Fruit fly (Drosophila melanogaster) whole organism, embryonic: ENCODE measurements around the gene CG32645.
A peak's percentile ranks its signal among the peaks of the same experiment; 100 is the strongest.

Source experiments
- Atf3 ChIP-seq: fragments of 200-800 bp; sonication (Bioruptor generic); optimal IDR thresholded peaks from 3 replicates; lab custom pipeline; 2016; ENCODE audit warnings: missing biosample characterization, missing genetic modification characterization
- Blimp-1 ChIP-seq: fragments of 200-800 bp; sonication (Bioruptor generic); optimal IDR thresholded peaks from 3 replicates; lab custom pipeline; 2018; ENCODE audit warnings: missing biosample characterization, missing genetic modification characterization, mild to moderate bottlenecking, moderate library complexity, missing genetic modification reagents
- C15 ChIP-seq: fragments of 200-800 bp; sonication (Bioruptor generic); IDR thresholded peaks from 3 replicates; pipeline ENCODE4 v1.3.6; 2022; ENCODE audit warnings: missing biosample characterization, missing genetic modification characterization
- CG10321 ChIP-seq: fragments of 200-800 bp; sonication (Bioruptor generic); IDR thresholded peaks from 2 replicates; pipeline ENCODE4 v1.3.6; 2022; ENCODE audit warnings: missing biosample characterization, missing genetic modification characterization
- CG11504 ChIP-seq: fragments of 200-800 bp; sonication (Bioruptor generic); optimal IDR thresholded peaks from 3 replicates; lab custom pipeline; 2019; ENCODE audit warnings: missing biosample characterization, mild to moderate bottlenecking, missing genetic modification characterization, moderate library complexity
- CG12769 ChIP-seq: fragments of 200-800 bp; sonication (Bioruptor generic); optimal IDR thresholded peaks from 2 replicates; lab custom pipeline; 2019; ENCODE audit warnings: missing biosample characterization, mild to moderate bottlenecking, missing genetic modification characterization, moderate library complexity
- CG15269 ChIP-seq: fragments of 200-800 bp; sonication (Bioruptor generic); optimal IDR thresholded peaks from 2 replicates; lab custom pipeline; 2018; ENCODE audit warnings: missing biosample characterization, mild to moderate bottlenecking, missing genetic modification characterization, moderate library complexity
- CG15479 ChIP-seq: fragments of 200-800 bp; sonication (Bioruptor generic); optimal IDR thresholded peaks from 3 replicates; lab custom pipeline; 2019; ENCODE audit warnings: missing biosample characterization, mild to moderate bottlenecking, missing genetic modification characterization, moderate library complexity
- CG17568 ChIP-seq: fragments of 200-800 bp; sonication (Bioruptor generic); optimal IDR thresholded peaks from 2 replicates; lab custom pipeline; 2018; ENCODE audit warnings: missing biosample characterization, mild to moderate bottlenecking, missing genetic modification characterization, moderate library complexity
- CG18262 ChIP-seq: fragments of 200-800 bp; optimal IDR thresholded peaks from 3 replicates; lab custom pipeline; 2019; ENCODE audit warnings: missing biosample characterization, mild to moderate bottlenecking, missing genetic modification characterization, moderate library complexity
- CG2116 ChIP-seq: fragments of 200-800 bp; sonication (Bioruptor generic); optimal IDR thresholded peaks from 3 replicates; lab custom pipeline; 2018; ENCODE audit warnings: missing biosample characterization, mild to moderate bottlenecking, missing genetic modification characterization
- CG30431 ChIP-seq: fragments of 200-800 bp; sonication (Bioruptor generic); optimal IDR thresholded peaks from 2 replicates; lab custom pipeline; 2017; ENCODE audit warnings: missing biosample characterization, missing genetic modification characterization
- CG7357 ChIP-seq: fragments of 200-800 bp; sonication (Bioruptor generic); IDR thresholded peaks from 3 replicates; pipeline ENCODE4 v1.3.6; 2022; ENCODE audit warnings: missing biosample characterization, missing genetic modification characterization
- Dbx ChIP-seq: fragments of 200-800 bp; sonication (Bioruptor generic); IDR thresholded peaks from 3 replicates; pipeline ENCODE4 v1.3.6; 2022; ENCODE audit warnings: missing biosample characterization, missing genetic modification characterization
- Eip74EF ChIP-seq, 2 experiments: fragments of 200-800 bp in 1 of 2; fragments of >200 bp in 1 of 2; sonication (Bioruptor generic) in 1 of 2; optimal IDR thresholded peaks; 2 replicates each; lab custom pipeline; 2017 to 2019; ENCODE audit warnings: missing biosample characterization in 2 of 2, missing genetic modification characterization in 2 of 2, mild to moderate bottlenecking in 1 of 2, moderate library complexity in 1 of 2
- HLH54F ChIP-seq: fragments of 200-800 bp; sonication (Bioruptor generic); optimal IDR thresholded peaks from 3 replicates; lab custom pipeline; 2016; ENCODE audit warnings: missing biosample characterization, missing genetic modification characterization
- Lpt ChIP-seq: fragments of >200 bp; optimal IDR thresholded peaks from 2 replicates; lab custom pipeline; 2018; ENCODE audit warnings: missing biosample characterization, missing genetic modification characterization
- Med ChIP-seq: fragments of 200-800 bp; sonication (Bioruptor generic); peaks from one replicate; lab custom pipeline; 2016; ENCODE audit warnings: missing biosample characterization, missing genetic modification characterization, mild to moderate bottlenecking, inconsistent platforms, moderate library complexity
- Sox102F ChIP-seq: fragments of 200-800 bp; sonication (Bioruptor generic); optimal IDR thresholded peaks from 2 replicates; lab custom pipeline; 2018; ENCODE audit warnings: missing biosample characterization, mild to moderate bottlenecking, missing genetic modification characterization, moderate library complexity
- Ssrp ChIP-seq: fragments of 200-800 bp; sonication (Bioruptor generic); optimal IDR thresholded peaks from 2 replicates; lab custom pipeline; 2018; ENCODE audit warnings: missing biosample characterization, mild to moderate bottlenecking, missing genetic modification characterization, moderate library complexity
- Tbp ChIP-seq: fragments of >200 bp; optimal IDR thresholded peaks from 2 replicates; lab custom pipeline; 2018; ENCODE audit warnings: missing biosample characterization, missing genetic modification characterization
- ara ChIP-seq: fragments of 200-800 bp; sonication (Bioruptor generic); IDR thresholded peaks from 2 replicates; pipeline ENCODE4 v1.3.6; 2022; ENCODE audit warnings: missing biosample characterization, missing genetic modification characterization
- ase ChIP-seq: fragments of 200-800 bp; sonication (Bioruptor generic); IDR thresholded peaks from 3 replicates; pipeline ENCODE4 v1.3.6; 2022; ENCODE audit warnings: missing biosample characterization, missing genetic modification characterization
- bbx ChIP-seq: fragments of 200-800 bp; sonication (Bioruptor generic); IDR thresholded peaks from 2 replicates; pipeline ENCODE4 v1.3.6; 2022; ENCODE audit warnings: missing biosample characterization, missing genetic modification characterization; ENCODE audit not compliant: partially characterized antibody
- br ChIP-seq: fragments of >200 bp; optimal IDR thresholded peaks from 2 replicates; lab custom pipeline; 2017
- cad ChIP-seq: fragments of >200 bp; optimal IDR thresholded peaks from 2 replicates; lab custom pipeline; 2017; ENCODE audit warnings: missing biosample characterization, missing genetic modification characterization
- ci ChIP-seq: fragments of 200-800 bp; sonication (Bioruptor generic); IDR thresholded peaks from 3 replicates; pipeline ENCODE4 v1.3.6; 2022; ENCODE audit warnings: missing biosample characterization, missing genetic modification characterization
- da ChIP-seq: fragments of 200-800 bp; sonication (Bioruptor generic); optimal IDR thresholded peaks from 2 replicates; lab custom pipeline; 2016; ENCODE audit warnings: missing biosample characterization, missing genetic modification characterization
- dati ChIP-seq: fragments of 200-800 bp; sonication (Bioruptor generic); IDR thresholded peaks from 2 replicates; pipeline ENCODE4 v1.3.6; 2022; ENCODE audit warnings: missing biosample characterization, missing genetic modification characterization
- fd64A ChIP-seq: fragments of 200-800 bp; sonication (Bioruptor generic); optimal IDR thresholded peaks from 3 replicates; lab custom pipeline; 2018; ENCODE audit warnings: missing biosample characterization, mild to moderate bottlenecking, missing genetic modification characterization
- fru ChIP-seq: fragments of >200 bp; optimal IDR thresholded peaks from 2 replicates; lab custom pipeline; 2017
- grau ChIP-seq: fragments of 200-800 bp; optimal IDR thresholded peaks from 3 replicates; lab custom pipeline; 2019; ENCODE audit warnings: missing biosample characterization, mild to moderate bottlenecking, missing genetic modification characterization, moderate library complexity
- gro ChIP-seq: fragments of 200-800 bp; sonication (Bioruptor generic); optimal IDR thresholded peaks from 2 replicates; lab custom pipeline; 2016; ENCODE audit warnings: missing biosample characterization, missing genetic modification characterization
- gsb ChIP-seq: fragments of 200-800 bp; sonication (Bioruptor generic); IDR thresholded peaks from 2 replicates; pipeline ENCODE4 v1.3.6; 2022; ENCODE audit warnings: missing biosample characterization, missing genetic modification characterization
- h ChIP-seq: fragments of >200 bp; optimal IDR thresholded peaks from 2 replicates; lab custom pipeline; 2017
- hbn ChIP-seq: fragments of 200-800 bp; sonication (Bioruptor generic); IDR thresholded peaks from 2 replicates; pipeline ENCODE4 v1.3.6; 2022; ENCODE audit warnings: missing biosample characterization, missing genetic modification characterization; ENCODE audit not compliant: partially characterized antibody
- insv ChIP-seq, 2 experiments: fragments of 200-800 bp; sonication (Bioruptor generic); optimal IDR thresholded peaks; 3 replicates each; lab custom pipeline; 2016 to 2018; ENCODE audit warnings: missing biosample characterization in 2 of 2, missing genetic modification characterization in 2 of 2
- ken ChIP-seq: fragments of 200-800 bp; sonication (Bioruptor generic); IDR thresholded peaks from 3 replicates; pipeline ENCODE4 v1.3.6; 2022; ENCODE audit warnings: missing biosample characterization, missing genetic modification characterization
- lilli ChIP-seq: fragments of 200-800 bp; sonication (Bioruptor generic); optimal IDR thresholded peaks from 3 replicates; lab custom pipeline; 2016; ENCODE audit warnings: missing biosample characterization, missing genetic modification characterization
- lmd ChIP-seq: fragments of 200-800 bp; sonication (Bioruptor generic); IDR thresholded peaks from 2 replicates; pipeline ENCODE4 v1.3.6; 2022; ENCODE audit warnings: missing biosample characterization, missing genetic modification characterization
- pho ChIP-seq: fragments of 200-800 bp; sonication (Bioruptor generic); optimal IDR thresholded peaks from 2 replicates; lab custom pipeline; 2016; ENCODE audit warnings: missing biosample characterization, missing genetic modification characterization
- pros ChIP-seq: fragments of 200-800 bp; sonication (Bioruptor generic); optimal IDR thresholded peaks from 3 replicates; lab custom pipeline; 2019; ENCODE audit warnings: missing biosample characterization, mild to moderate bottlenecking, missing genetic modification characterization, moderate library complexity
- row ChIP-seq: fragments of 200-800 bp; sonication (Bioruptor generic); IDR thresholded peaks from 3 replicates; pipeline ENCODE4 v1.3.6; 2022; ENCODE audit warnings: missing biosample characterization, missing genetic modification characterization
- salm ChIP-seq: fragments of 200-800 bp; sonication (Bioruptor generic); optimal IDR thresholded peaks from 2 replicates; lab custom pipeline; 2018; ENCODE audit warnings: missing biosample characterization, mild to moderate bottlenecking, missing genetic modification characterization
- sens-2 ChIP-seq: fragments of 200-800 bp; sonication (Bioruptor generic); IDR thresholded peaks from 2 replicates; pipeline ENCODE4 v1.3.6; 2022; ENCODE audit warnings: missing biosample characterization, missing genetic modification characterization
- sisA ChIP-seq: fragments of 200-800 bp; sonication (Bioruptor generic); IDR thresholded peaks from 2 replicates; pipeline ENCODE4 v1.3.6; 2022; ENCODE audit warnings: missing biosample characterization, missing genetic modification characterization
- ttk ChIP-seq: fragments of 200-800 bp; sonication (Bioruptor generic); IDR thresholded peaks from 2 replicates; pipeline ENCODE4 v2.1.2; 2022; ENCODE audit warnings: missing biosample characterization, missing genetic modification characterization
- tup ChIP-seq: fragments of 200-800 bp; sonication (Bioruptor generic); optimal IDR thresholded peaks from 2 replicates; lab custom pipeline; 2016; ENCODE audit warnings: missing biosample characterization, mild to moderate bottlenecking, missing genetic modification characterization, moderate library complexity
- vnd ChIP-seq: fragments of 200-800 bp; sonication (Bioruptor generic); IDR thresholded peaks from 3 replicates; pipeline ENCODE4 v1.3.6; 2022; ENCODE audit warnings: missing biosample characterization, missing genetic modification characterization; ENCODE audit not compliant: partially characterized antibody
- wor ChIP-seq: fragments of 200-800 bp; sonication (Bioruptor generic); IDR thresholded peaks from 2 replicates; pipeline ENCODE4 v1.3.6; 2022; ENCODE audit warnings: missing biosample characterization, missing genetic modification characterization
- zf30C ChIP-seq: fragments of 200-800 bp; sonication (Bioruptor generic); optimal IDR thresholded peaks from 3 replicates; lab custom pipeline; 2018; ENCODE audit warnings: missing biosample characterization, mild to moderate bottlenecking, missing genetic modification characterization
- zfh1 ChIP-seq: fragments of 200-800 bp; sonication (Bioruptor generic); IDR thresholded peaks from 3 replicates; pipeline ENCODE4 v1.3.6; 2022; ENCODE audit warnings: missing biosample characterization, missing genetic modification characterization

Gene CG32645

DNA sequence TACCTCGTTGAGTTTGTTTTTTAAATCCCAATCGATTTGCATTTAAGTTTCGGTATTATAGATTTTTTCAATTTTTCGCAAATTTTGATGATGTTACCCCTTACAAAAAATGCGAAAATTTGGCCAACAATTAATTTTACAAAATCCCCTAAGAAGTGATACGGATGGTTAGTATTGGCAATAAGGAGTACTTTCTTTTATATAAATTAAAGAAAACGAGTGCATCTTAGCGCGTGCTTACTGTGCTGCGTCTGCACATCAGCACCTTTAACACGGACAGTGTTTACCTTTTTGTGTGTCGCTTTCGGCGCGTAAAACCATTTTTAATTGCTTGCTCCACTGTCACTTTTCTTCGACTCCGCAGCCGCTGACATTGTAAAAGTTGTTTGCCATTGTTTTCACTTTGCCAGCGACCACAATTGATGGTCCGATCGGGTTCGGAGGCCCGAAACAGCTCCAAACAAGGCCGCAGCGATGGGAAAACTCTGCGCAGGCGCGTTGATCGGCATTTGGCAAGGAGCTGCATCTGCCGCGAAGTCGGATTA, 25.1 kb upstream of the CG32645 start:
- TF ChIP-seq fd64A (GFP tag; lab: Kevin White, UChicago) (no peak), C15 (GFP tag; lab: Robert Waterston, UW) (no peak), lmd (GFP tag; lab: Robert Waterston, UW) (no peak), CG15479 (GFP tag; lab: Kevin White, UChicago) (no peak), gsb (GFP tag; lab: Robert Waterston, UW) (no peak), zf30C (GFP tag; lab: Kevin White, UChicago) (no peak), Med (GFP tag; lab: Kevin White, UChicago) (peak; percentile 37), dati (GFP tag; lab: Robert Waterston, UW) (no peak), row (GFP tag; lab: Robert Waterston, UW) (peak; percentile 28), pho (GFP tag; lab: Kevin White, UChicago) (no peak), fru (lab: Kevin White, UChicago) (no peak), CG18262 (tag; lab: Kevin White, UChicago) (no peak), CG7357 (GFP tag; lab: Robert Waterston, UW) (0 out of 3 replicates have a peak, but pooled peaks have one; percentile 5), tup (GFP tag; lab: Kevin White, UChicago) (no peak), salm (tag; lab: Kevin White, UChicago) (no peak), HLH54F (GFP tag; lab: Kevin White, UChicago) (no peak), CG17568 (no peak), CG2116 (no peak), sisA (GFP tag; lab: Robert Waterston, UW) (peak; percentile 20; the same call in 1 of the 2 replicates), Blimp-1 (GFP tag; lab: Kevin White, UChicago) (peak; percentile 58), lilli (GFP tag; lab: Kevin White, UChicago) (no peak), insv (GFP tag; optimal IDR thresholded peaks at IDR 0.05; lab: Kevin White, UChicago) (no peak), h (lab: Kevin White, UChicago) (no peak), gro (GFP tag; lab: Kevin White, UChicago) (no peak), wor (no peak), ase (0 out of 3 replicates have a peak, but pooled peaks have one; percentile 17), zfh1 (GFP tag; lab: Robert Waterston, UW) (0 out of 3 replicates have a peak, but pooled peaks have one; percentile 13), Ssrp (tag; lab: Kevin White, UChicago) (no peak), CG12769 (tag; lab: Kevin White, UChicago) (peak; percentile 62), ken (GFP tag; lab: Robert Waterston, UW) (no peak), hbn (GFP tag; lab: Robert Waterston, UW) (no peak), Dbx (GFP tag; lab: Robert Waterston, UW) (no peak), sens-2 (no peak), Sox102F (GFP tag; lab: Kevin White, UChicago) (peak; percentile 31), Atf3 (no peak), da (GFP tag; lab: Kevin White, UChicago) (no peak), ttk (GFP tag; lab: Robert Waterston, UW) (0 out of 2 replicates have a peak, but pooled peaks have one; percentile 21), CG15269 (tag; lab: Kevin White, UChicago) (no peak), CG11504 (tag; lab: Kevin White, UChicago) (peak; percentile 1), pros (peak; percentile 10), Lpt (no peak), ci (peak; percentile 66; the same call in 2 of the 3 replicates), CG30431 (GFP tag; lab: Kevin White, UChicago) (no peak), CG10321 (GFP tag; lab: Robert Waterston, UW) (no peak), ara (peak; percentile 16; the same call in 1 of the 2 replicates), cad (GFP tag; lab: Kevin White, UChicago) (no peak), vnd (no peak), Eip74EF (GFP tag; optimal IDR thresholded peaks at IDR 0.05; lab: Kevin White, UChicago) (no peak), Tbp (GFP tag; lab: Kevin White, UChicago) (no peak), grau (tag; lab: Kevin White, UChicago) (peak; percentile 50), bbx (0 out of 2 replicates have a peak, but pooled peaks have one; percentile 18), br (lab: Kevin White, UChicago) (no peak)
